Fruit fly (Drosophila melanogaster): Measurements from ENCODE around the gene Pburs.

DNA sequence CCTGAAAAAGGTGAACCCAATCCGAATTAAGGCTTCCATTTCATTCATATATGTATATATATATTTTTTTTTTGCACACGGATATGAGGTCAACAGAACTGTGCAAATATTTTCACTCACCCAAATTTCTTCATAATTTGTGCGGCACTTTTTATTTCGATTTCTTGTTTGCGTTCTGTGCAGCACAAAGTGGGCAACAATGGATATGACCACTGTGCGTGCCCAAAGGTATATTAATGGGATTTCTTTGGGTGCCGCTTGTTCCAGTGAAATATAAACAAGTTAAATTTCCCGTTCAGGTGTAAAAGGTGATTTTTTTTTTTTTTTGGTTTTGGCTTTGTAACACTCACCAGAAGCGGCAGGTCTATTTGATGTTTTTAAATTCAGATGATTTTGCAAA, 47.8 kb upstream of the Pburs start:
- no peak for TF ChIP-seq CG2712 (tag; optimal IDR thresholded peaks at IDR 0.05)
- no peak for TF ChIP-seq CG6175 (GFP tag; IDR thresholded peaks at IDR 0.05)
- no peak for TF ChIP-seq CG3281 (GFP tag; optimal IDR thresholded peaks at IDR 0.05)
- no peak for TF ChIP-seq esg (GFP tag; conservative IDR thresholded peaks at IDR 0.05)
- no peak for TF ChIP-seq CG11695 (GFP tag; IDR thresholded peaks at IDR 0.05)
- TF ChIP-seq Spps (tag; optimal IDR thresholded peaks at IDR 0.05), result no peak
- TF ChIP-seq hbn (GFP tag; IDR thresholded peaks at IDR 0.05; ENCODE audit: partially characterized antibody), result no peak
- no peak for TF ChIP-seq inv (GFP tag; IDR thresholded peaks at IDR 0.05; ENCODE audit: partially characterized antibody)
- no peak for TF ChIP-seq run (tag; optimal IDR thresholded peaks at IDR 0.05)
